Worm (Caenorhabditis elegans) whole organism, L3 larva: ENCODE results near the gene ser-2.
A peak's percentile ranks its signal among the peaks of the same experiment; 100 is the strongest.

Experiments
- fos-1 ChIP-seq: fragments of 150-350 bp; optimal IDR thresholded peaks from 2 replicates; lab custom pipeline; 2014; ENCODE audit warnings: missing biosample characterization, missing genetic modification characterization
- nfya-1 ChIP-seq: sonication (generic microtip); optimal IDR thresholded peaks from 2 replicates; lab custom pipeline; 2017; ENCODE audit warnings: missing genetic modification characterization, mild to moderate bottlenecking, missing compliant biosample characterization, antibody characterized with exemption, moderate library complexity; ENCODE audit not compliant: insufficient read depth
- nhr-28 ChIP-seq: fragments of 150-350 bp; optimal IDR thresholded peaks from 2 replicates; lab custom pipeline; 2014; ENCODE audit warnings: missing biosample characterization, missing genetic modification characterization

DNA sequence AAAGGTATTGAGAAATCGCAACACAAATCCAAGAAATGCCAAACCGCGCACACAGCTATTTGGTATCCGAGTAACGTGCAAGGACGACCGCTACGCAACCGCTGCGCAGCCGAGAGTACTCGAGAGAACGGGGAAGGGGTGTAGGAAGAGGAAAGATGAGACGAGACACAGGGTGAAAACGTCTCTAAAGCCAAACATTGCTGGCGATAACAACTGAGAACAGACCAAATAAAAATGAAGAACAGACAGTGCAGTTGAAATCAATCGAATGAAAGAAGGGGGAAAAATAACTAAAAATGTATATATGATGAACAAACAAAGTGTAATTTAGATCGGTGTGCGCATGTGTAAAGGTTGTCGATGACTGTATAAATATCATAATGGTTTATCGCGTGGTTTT is 21.5 kb downstream of the ser-2 start:
- TF ChIP-seq nhr-28 (no peak), fos-1 (tag; lab: Kevin White, UChicago) (no peak), nfya-1 (tag; lab: Kevin White, UChicago) (peak; percentile 45)
